Fruit fly (Drosophila melanogaster): Measurements from ENCODE around the gene msk.

Gene msk

dm6 chr3L:8072720-8073119, 43.3 kb upstream of the msk start (continued):
- TF ChIP-seq CG8478 (optimal IDR thresholded peaks at IDR 0.05), result no peak
- TF ChIP-seq pfk (GFP tag; optimal IDR thresholded peaks at IDR 0.05), result no peak
- peak; percentile 47 for TF ChIP-seq zen (tag; optimal IDR thresholded peaks at IDR 0.05)
- TF ChIP-seq CG18011 (GFP tag; optimal IDR thresholded peaks at IDR 0.05), result no peak
- peak; percentile 67 for TF ChIP-seq CG4730 (GFP tag; IDR thresholded peaks at IDR 0.05)
- TF ChIP-seq ssp (GFP tag; IDR thresholded peaks at IDR 0.05), result peak; percentile 50; the same call in 1 of the 2 replicates
- TF ChIP-seq eve (GFP tag; optimal IDR thresholded peaks at IDR 0.05), result peak in 1 of 2 experiments; percentile 54
- 0 out of 3 replicates have a peak, but pooled peaks have one; percentile 49 for TF ChIP-seq gce (GFP tag; IDR thresholded peaks at IDR 0.05)
- peak; percentile 32; the same call in 1 of the 2 replicates for TF ChIP-seq MBD-R2 (GFP tag; IDR thresholded peaks at IDR 0.05)
- TF ChIP-seq CG11696 (GFP tag; IDR thresholded peaks at IDR 0.05), result peak; percentile 64; the same call in 1 of the 2 replicates
- TF ChIP-seq CG4617 (GFP tag; optimal IDR thresholded peaks at IDR 0.05; ENCODE audit: borderline replicate concordance), result no peak
- peak; percentile 88 for TF ChIP-seq dmrt99B (tag; optimal IDR thresholded peaks at IDR 0.05)
- TF ChIP-seq br (optimal IDR thresholded peaks at IDR 0.05), result no peak
- peak; percentile 4 for TF ChIP-seq CG17385 (GFP tag; optimal IDR thresholded peaks at IDR 0.05)
- peak; percentile 69 for TF ChIP-seq CG3281 (GFP tag; optimal IDR thresholded peaks at IDR 0.05)
- TF ChIP-seq CG11085 (GFP tag; IDR thresholded peaks at IDR 0.05), result peak; percentile 47; the same call in 1 of the 2 replicates
- TF ChIP-seq caup (GFP tag; optimal IDR thresholded peaks at IDR 0.05; ENCODE audit: severe bottlenecking), result peak; percentile 28
- peak; percentile 31 for TF ChIP-seq Fer2 (tag; optimal IDR thresholded peaks at IDR 0.05)
- peak; percentile 55; the same call in 1 of the 2 replicates for TF ChIP-seq CG11247 (GFP tag; IDR thresholded peaks at IDR 0.05)
- no peak for TF ChIP-seq lov (optimal IDR thresholded peaks at IDR 0.05)
- no peak for TF ChIP-seq lov (GFP tag; IDR thresholded peaks at IDR 0.05)
- TF ChIP-seq TFAM (GFP tag; optimal IDR thresholded peaks at IDR 0.05), result no peak
- TF ChIP-seq Nf-YC (tag; optimal IDR thresholded peaks at IDR 0.05), result peak; percentile 9
- TF ChIP-seq CG33557 (GFP tag; optimal IDR thresholded peaks at IDR 0.05), result no peak
- TF ChIP-seq cato (GFP tag; optimal IDR thresholded peaks at IDR 0.05; ENCODE audit: borderline replicate concordance), result no peak
- TF ChIP-seq CHES-1-like (GFP tag; optimal IDR thresholded peaks at IDR 0.05), result no peak
- peak; percentile 68 for TF ChIP-seq Ada2b (GFP tag; IDR thresholded peaks at IDR 0.05)
- TF ChIP-seq az2 (GFP tag; optimal IDR thresholded peaks at IDR 0.05), result peak; percentile 17
- peak; percentile 59 for TF ChIP-seq CG18476 (GFP tag; optimal IDR thresholded peaks at IDR 0.05)
- peak; percentile 6 for TF ChIP-seq Ets97D (GFP tag; optimal IDR thresholded peaks at IDR 0.05)
- peak; percentile 68 for TF ChIP-seq bcd (GFP tag; optimal IDR thresholded peaks at IDR 0.05)
- TF ChIP-seq CG10366 (GFP tag; IDR thresholded peaks at IDR 0.05), result peak; percentile 48; the same call in 1 of the 2 replicates
- peak; percentile 64; the same call in 2 of the 3 replicates for TF ChIP-seq dysf (GFP tag; IDR thresholded peaks at IDR 0.05)
- TF ChIP-seq CG7987 (GFP tag; optimal IDR thresholded peaks at IDR 0.05), result peak; percentile 56
- peak; percentile 70 for TF ChIP-seq Ptx1 (GFP tag; IDR thresholded peaks at IDR 0.05)
- peak; percentile 79 for TF ChIP-seq CG18262 (tag; optimal IDR thresholded peaks at IDR 0.05)
- peak; percentile 81 for TF ChIP-seq CG17361 (GFP tag; IDR thresholded peaks at IDR 0.05)
- peak; percentile 60; the same call in 2 of the 3 replicates for TF ChIP-seq CG11695 (GFP tag; IDR thresholded peaks at IDR 0.05)
- TF ChIP-seq CG12659 (GFP tag; optimal IDR thresholded peaks at IDR 0.05), result no peak
- peak; percentile 74 for TF ChIP-seq scrt (GFP tag; optimal IDR thresholded peaks at IDR 0.05)
- 0 out of 3 replicates have a peak, but pooled peaks have one; percentile 25 for TF ChIP-seq otp (GFP tag; IDR thresholded peaks at IDR 0.05)
- no peak for TF ChIP-seq eyg (GFP tag; optimal IDR thresholded peaks at IDR 0.05)
- peak; percentile 32 for TF ChIP-seq CG7556 (GFP tag; optimal IDR thresholded peaks at IDR 0.05)
- TF ChIP-seq CG9932 (GFP tag; IDR thresholded peaks at IDR 0.05), result peak; percentile 61
- peak; percentile 88 for TF ChIP-seq CG11504 (tag; optimal IDR thresholded peaks at IDR 0.05)
- TF ChIP-seq CG4404 (GFP tag; IDR thresholded peaks at IDR 0.05), result peak; percentile 23; the same call in 1 of the 2 replicates
- TF ChIP-seq ERR (GFP tag; optimal IDR thresholded peaks at IDR 0.05), result peak; percentile 65
- peak; percentile 50; the same call in 1 of the 2 replicates for TF ChIP-seq Nf-YA (GFP tag; IDR thresholded peaks at IDR 0.05)
- no peak for TF ChIP-seq CG15073 (GFP tag; optimal IDR thresholded peaks at IDR 0.05)
- TF ChIP-seq tgo (GFP tag; IDR thresholded peaks at IDR 0.05), result peak; percentile 63; the same call in 2 of the 3 replicates
- TF ChIP-seq row (GFP tag; IDR thresholded peaks at IDR 0.05), result peak; percentile 70

All from whole organism, embryonic.